Worm (Caenorhabditis elegans): ENCODE results near the gene R10E4.11.

R10E4.11 gene

DNA sequence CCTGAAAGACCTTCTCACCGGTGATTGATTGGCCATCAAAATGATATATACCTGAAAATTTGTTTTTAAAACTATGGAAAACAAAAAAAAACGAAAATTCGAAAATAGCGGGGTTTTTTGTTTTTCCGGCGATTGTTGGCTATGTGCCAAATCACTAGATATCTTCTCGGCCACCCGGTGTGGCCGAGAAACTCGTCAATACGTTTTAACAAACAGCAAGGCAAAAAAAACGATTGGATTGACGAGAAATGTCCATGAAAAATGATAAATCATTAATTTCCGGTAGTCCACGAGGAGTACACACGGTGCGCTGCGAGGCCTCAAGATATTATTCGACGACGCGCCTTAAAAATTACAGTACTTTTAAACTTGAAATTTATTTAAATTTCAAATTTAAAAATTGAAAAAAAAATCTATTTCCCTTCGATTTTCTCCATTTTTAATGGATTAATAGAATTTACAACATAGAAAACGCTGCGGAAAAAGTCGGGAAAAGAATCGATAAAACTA, at the start of gene R10E4.11:
R10E4.11 (minus strand) TSS at position 51 of the 510 bp plus-strand sequence.
- peak; percentile 75 for TF ChIP-seq ceh-48 (tag; optimal IDR thresholded peaks at IDR 0.05)
- TF ChIP-seq hlh-8 (tag; optimal IDR thresholded peaks at IDR 0.05): no peak

DNA sequence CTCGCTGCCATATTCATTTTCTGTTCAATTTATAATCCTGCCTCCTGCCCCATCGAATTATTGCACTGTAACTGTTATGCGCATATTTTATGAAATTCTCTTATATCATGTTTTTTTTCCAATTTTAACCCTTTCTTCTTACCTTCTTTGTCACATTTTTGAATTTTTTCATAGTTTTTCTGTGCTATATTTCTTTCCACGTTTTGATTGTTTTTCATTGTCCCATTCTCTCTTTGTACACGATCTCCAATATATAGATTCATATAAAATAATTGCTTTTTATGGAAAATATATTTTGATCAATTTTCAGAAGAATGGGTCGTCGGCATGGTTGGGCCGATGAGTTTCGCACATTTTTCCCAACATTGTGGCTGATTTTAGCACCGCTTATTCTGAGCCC, 49.0 kb upstream of the R10E4.11 start, which contains the start of gene B0285.6:
B0285.6 (plus strand) TSS at position 301 of the 400 bp plus-strand sequence.
- no peak for TF ChIP-seq pag-3 (tag; optimal IDR thresholded peaks at IDR 0.05; ENCODE audit: borderline replicate concordance)
- TF ChIP-seq hlh-15 (tag; optimal IDR thresholded peaks at IDR 0.05): no peak
- no peak for TF ChIP-seq ceh-22 (tag; optimal IDR thresholded peaks at IDR 0.05)
- TF ChIP-seq hlh-6 (tag; optimal IDR thresholded peaks at IDR 0.05): no peak
- no peak for TF ChIP-seq hlh-8 (tag; optimal IDR thresholded peaks at IDR 0.05)
- no peak for TF ChIP-seq C08G9.2 (tag; optimal IDR thresholded peaks at IDR 0.05)
- no peak for TF ChIP-seq fkh-10 (GFP tag; optimal IDR thresholded peaks at IDR 0.05)
- TF ChIP-seq nhr-11 (tag; optimal IDR thresholded peaks at IDR 0.05): no peak

DNA sequence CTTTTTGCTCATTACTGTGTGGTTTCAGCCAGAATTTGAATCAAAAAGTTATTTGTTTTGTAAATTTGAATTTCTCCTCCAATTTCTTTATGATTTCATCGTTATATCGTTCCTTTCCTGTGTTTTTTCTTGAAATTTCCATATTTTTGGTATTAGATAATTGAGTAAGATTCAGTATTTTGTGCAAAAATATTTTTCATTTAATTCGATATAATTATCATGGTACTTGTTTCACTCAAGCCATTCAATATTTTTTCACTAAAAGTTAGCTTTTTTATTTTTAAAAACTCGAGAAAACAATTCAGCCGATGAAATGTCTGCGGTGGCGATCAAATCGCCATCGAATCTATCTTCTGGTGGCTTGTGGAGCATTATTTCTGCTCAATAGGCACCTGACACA, 44.2 kb upstream of the R10E4.11 start, which contains the start of gene hse-5:
hse-5 (plus strand) TSS at position 301 of the 400 bp plus-strand sequence.
- no peak for TF ChIP-seq fkh-10 (GFP tag; optimal IDR thresholded peaks at IDR 0.05)
- TF ChIP-seq sdc-2 (tag; optimal IDR thresholded peaks at IDR 0.05): no peak
- TF ChIP-seq hlh-6 (tag; optimal IDR thresholded peaks at IDR 0.05): no peak
- no peak for TF ChIP-seq ceh-45 (GFP tag; IDR thresholded peaks at IDR 0.05)

DNA sequence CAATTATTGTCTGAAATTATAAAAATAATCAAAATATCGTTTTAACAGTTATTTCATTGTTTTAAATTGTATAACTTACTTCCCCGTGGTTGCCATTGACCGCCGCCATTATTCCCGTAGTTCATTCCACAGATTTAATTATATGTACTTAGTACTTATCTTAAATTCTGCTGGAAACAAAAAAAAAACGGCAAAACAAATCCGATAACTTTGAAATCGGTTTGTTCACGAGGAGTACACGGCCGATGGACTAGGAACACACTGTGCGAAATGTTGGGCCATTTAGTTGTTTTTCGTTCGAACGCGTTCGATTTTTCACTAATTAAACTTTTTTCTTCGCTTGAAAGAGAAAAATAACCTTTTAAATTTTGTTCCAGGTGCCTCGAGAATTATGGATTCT, 42.2 kb upstream of the R10E4.11 start, which contains the start of the genes B0285.3 and lcmt-1:
B0285.3 (minus strand) TSS at position 267 of the 400 bp plus-strand sequence.
lcmt-1 (plus strand) TSS at position 377 of the 400 bp plus-strand sequence.
- TF ChIP-seq fax-1 (tag; optimal IDR thresholded peaks at IDR 0.05) (no peak), ceh-2 (tag; optimal IDR thresholded peaks at IDR 0.05) (peak; percentile 80), ref-2 (tag; optimal IDR thresholded peaks at IDR 0.05) (peak; percentile 35), hlh-13 (GFP tag; optimal IDR thresholded peaks at IDR 0.05) (no peak), tbx-7 (tag; optimal IDR thresholded peaks at IDR 0.05) (peak; percentile 73), rnt-1 (tag; optimal IDR thresholded peaks at IDR 0.05) (peak; percentile 31), ceh-31 (tag; optimal IDR thresholded peaks at IDR 0.05) (peak; percentile 77), unc-42 (tag; optimal IDR thresholded peaks at IDR 0.05) (peak; percentile 20), C08G9.2 (tag; optimal IDR thresholded peaks at IDR 0.05) (peak; percentile 84), K09A11.1 (tag; optimal IDR thresholded peaks at IDR 0.05; ENCODE audit: insufficient read depth) (no peak), ceh-18 (tag; optimal IDR thresholded peaks at IDR 0.05) (no peak), tbx-2 (tag; optimal IDR thresholded peaks at IDR 0.05) (peak; percentile 60), elt-2 (tag; optimal IDR thresholded peaks at IDR 0.05) (peak; percentile 19), ets-4 (tag; optimal IDR thresholded peaks at IDR 0.05) (peak; percentile 44), zip-5 (tag; optimal IDR thresholded peaks at IDR 0.05) (peak; percentile 44), hlh-6 (tag; optimal IDR thresholded peaks at IDR 0.05) (no peak), odd-2 (tag; optimal IDR thresholded peaks at IDR 0.05) (no peak), pha-4 (tag; optimal IDR thresholded peaks at IDR 0.05) (no peak), sdc-2 (tag; optimal IDR thresholded peaks at IDR 0.05) (no peak), K02D7.2 (tag; optimal IDR thresholded peaks at IDR 0.05) (no peak), hlh-8 (tag; optimal IDR thresholded peaks at IDR 0.05) (peak; percentile 19)

DNA sequence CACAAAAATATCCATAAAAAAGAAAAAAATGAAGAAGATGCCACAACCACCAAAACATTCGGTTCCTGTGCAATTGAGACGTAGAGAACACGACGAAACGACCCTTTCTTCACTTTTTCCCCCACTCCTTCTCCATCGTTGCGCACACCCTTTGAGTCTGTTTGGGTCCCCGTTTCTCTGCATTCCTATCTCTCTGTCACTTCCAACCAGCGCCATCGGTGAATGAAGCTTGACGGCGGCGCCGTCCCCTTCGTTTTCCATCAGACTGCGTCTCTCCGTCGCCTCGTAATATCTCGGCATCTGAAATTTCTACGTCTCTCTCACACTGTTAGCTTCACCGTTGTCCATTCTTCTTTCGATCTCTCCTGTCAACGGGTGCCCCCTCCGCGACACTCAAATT, 34.8 kb upstream of the R10E4.11 start:
- TF ChIP-seq npax-4 (tag; optimal IDR thresholded peaks at IDR 0.05) (no peak), Y22D7AL.16 (tag; optimal IDR thresholded peaks at IDR 0.05) (no peak), nfya-1 (tag; optimal IDR thresholded peaks at IDR 0.05) (peak; percentile 26), ref-2 (tag; optimal IDR thresholded peaks at IDR 0.05) (no peak), ama-1 (optimal IDR thresholded peaks at IDR 0.05) (no peak), unc-42 (tag; optimal IDR thresholded peaks at IDR 0.05) (peak; percentile 14), C08G9.2 (tag; optimal IDR thresholded peaks at IDR 0.05) (peak; percentile 19), F13H6.1 (tag; optimal IDR thresholded peaks at IDR 0.05) (peak; percentile 10), madf-2 (tag; optimal IDR thresholded peaks at IDR 0.05) (no peak), ceh-45 (GFP tag; IDR thresholded peaks at IDR 0.05) (no peak), unc-55 (GFP tag; optimal IDR thresholded peaks at IDR 0.05) (peak; percentile 41), fkh-10 (GFP tag; optimal IDR thresholded peaks at IDR 0.05) (no peak), syd-9 (tag; optimal IDR thresholded peaks at IDR 0.05) (no peak), ceh-14 (tag; optimal IDR thresholded peaks at IDR 0.05) (peak; percentile 13), ceh-31 (tag; optimal IDR thresholded peaks at IDR 0.05) (peak; percentile 51)
